Worm (Caenorhabditis elegans) whole organism, midembryonic: ENCODE measurements around the gene rft-2.

ENCODE experiments used
- T22C8.4 ChIP-seq: fragments of 200-800 bp; sonication (Bioruptor generic); IDR thresholded peaks from 2 replicates; pipeline ENCODE4 v1.3.6; 2022; ENCODE audit warnings: missing genetic modification characterization, missing compliant biosample characterization
- cog-1 ChIP-seq: sonication (generic microtip); optimal IDR thresholded peaks from 2 replicates; lab custom pipeline; 2016; ENCODE audit warnings: missing genetic modification characterization, missing compliant biosample characterization
- flt-1 ChIP-seq: fragments of 200-800 bp; sonication (Bioruptor generic); IDR thresholded peaks from 2 replicates; pipeline ENCODE4 v1.3.6; 2022; ENCODE audit warnings: missing genetic modification characterization, missing compliant biosample characterization
- med-1 ChIP-seq: sonication (generic microtip); optimal IDR thresholded peaks from 2 replicates; lab custom pipeline; 2017; ENCODE audit warnings: missing genetic modification characterization, mild to moderate bottlenecking, missing compliant biosample characterization, antibody characterized with exemption, missing genetic modification reagents; ENCODE audit not compliant: insufficient read depth
- tab-1 ChIP-seq: fragments of 200-800 bp; sonication (Bioruptor generic); IDR thresholded peaks from 2 replicates; pipeline ENCODE4 v1.3.6; 2022; ENCODE audit warnings: missing genetic modification characterization, missing compliant biosample characterization
- ztf-23 ChIP-seq: fragments of 200-800 bp; sonication (Bioruptor generic); IDR thresholded peaks from 2 replicates; pipeline ENCODE4 v1.3.6; 2022; ENCODE audit warnings: missing genetic modification reagents, missing genetic modification characterization, missing compliant biosample characterization
- ztf-29 ChIP-seq: fragments of 200-800 bp; sonication (Bioruptor generic); IDR thresholded peaks from 2 replicates; pipeline ENCODE4 v1.3.6; 2022; ENCODE audit warnings: missing genetic modification reagents, missing genetic modification characterization, missing compliant biosample characterization

ce11 chrV:4423087-4423486 is 27.3 kb downstream of the rft-2 start:
- TF ChIP-seq ztf-23 (GFP tag; lab: Robert Waterston, UW) (no peak), tab-1 (GFP tag; lab: Robert Waterston, UW) (no peak), flt-1 (GFP tag; lab: Robert Waterston, UW) (no peak), T22C8.4 (no peak), ztf-29 (GFP tag; lab: Robert Waterston, UW) (no peak), med-1 (GFP tag; lab: Kevin White, UChicago) (no peak), cog-1 (tag; lab: Kevin White, UChicago) (no peak)
